Worm (Caenorhabditis elegans) whole organism, mixed stage, embryonic: ENCODE results near the gene F37A4.2.

Source experiments
- ces-1 ChIP-seq: fragments of 150-350 bp; optimal IDR thresholded peaks from 2 replicates; lab custom pipeline; 2014; ENCODE audit warnings: missing biosample characterization, missing genetic modification reagents, missing genetic modification characterization
- lin-32 ChIP-seq: fragments of 200-800 bp; sonication (Bioruptor generic); optimal IDR thresholded peaks from 2 replicates; lab custom pipeline; 2018; ENCODE audit warnings: mild to moderate bottlenecking, missing genetic modification characterization, missing compliant biosample characterization
- lsy-2 ChIP-seq: fragments of 150-350 bp; optimal IDR thresholded peaks from 2 replicates; lab custom pipeline; 2014; ENCODE audit warnings: missing biosample characterization, missing genetic modification characterization
- sem-2 ChIP-seq: fragments of 200-800 bp; sonication (Bioruptor generic); optimal IDR thresholded peaks from 2 replicates; lab custom pipeline; 2018; ENCODE audit warnings: mild to moderate bottlenecking, missing genetic modification characterization, missing compliant biosample characterization
- unc-62 ChIP-seq: fragments of 150-350 bp; optimal IDR thresholded peaks from 2 replicates; lab custom pipeline; 2014; ENCODE audit warnings: missing biosample characterization, missing genetic modification reagents, missing genetic modification characterization
- zip-8 ChIP-seq: fragments of 150-350 bp; optimal IDR thresholded peaks from 2 replicates; lab custom pipeline; 2014; ENCODE audit warnings: missing biosample characterization, missing genetic modification characterization

- TF ChIP-seq ces-1 (GFP tag; lab: Kevin White, UChicago) (no peak), lin-32 (GFP tag; lab: Kevin White, UChicago) (no peak), lsy-2 (no peak), zip-8 (tag; lab: Kevin White, UChicago) (no peak), sem-2 (GFP tag; lab: Kevin White, UChicago) (no peak), unc-62 (no peak)
These were observed 46.8 kb upstream of the F37A4.2 start, which contains the start of gene rbf-1 for ce11 chrIII:6675460-6675859.
